Worm (Caenorhabditis elegans): ENCODE results near the gene copb-2.

copb-2 gene

ce11 chrIV:9440880-9441336 is 18.6 kb upstream of the copb-2 start, which contains the start of gene idh-1 (continued):
- no peak for TF ChIP-seq ZK546.5 (tag; optimal IDR thresholded peaks at IDR 0.05)

ce11 chrIV:9441391-9441790 is 18.1 kb upstream of the copb-2 start:
- TF ChIP-seq pha-4 (tag; optimal IDR thresholded peaks at IDR 0.05), result peak; percentile 20
- TF ChIP-seq lsy-12 (tag; optimal IDR thresholded peaks at IDR 0.05), result no peak
- no peak for TF ChIP-seq unc-39 (tag; optimal IDR thresholded peaks at IDR 0.05)
- peak; percentile 28 for TF ChIP-seq pqm-1 (tag; optimal IDR thresholded peaks at IDR 0.05)
- peak; percentile 79 for TF ChIP-seq elt-2 (tag; optimal IDR thresholded peaks at IDR 0.05)

- peak; percentile 23 for TF ChIP-seq nfya-1 (tag; optimal IDR thresholded peaks at IDR 0.05; ENCODE audit: insufficient read depth)
- no peak for TF ChIP-seq R02D3.7 (tag; optimal IDR thresholded peaks at IDR 0.05)
- no peak for TF ChIP-seq aly-2 (tag; optimal IDR thresholded peaks at IDR 0.05)
- TF ChIP-seq nhr-77 (tag; optimal IDR thresholded peaks at IDR 0.05), result no peak
- no peak for TF ChIP-seq unc-39 (tag; optimal IDR thresholded peaks at IDR 0.05)
- TF ChIP-seq pha-4 (tag; optimal IDR thresholded peaks at IDR 0.05), result peak; percentile 99
- no peak for TF ChIP-seq lin-15B (tag; optimal IDR thresholded peaks at IDR 0.05)
- TF ChIP-seq elt-2 (tag; optimal IDR thresholded peaks at IDR 0.05), result peak; percentile 97
- no peak for TF ChIP-seq fkh-10 (GFP tag; optimal IDR thresholded peaks at IDR 0.05)
- no peak for TF ChIP-seq egl-5 (tag; optimal IDR thresholded peaks at IDR 0.05)
- no peak for TF ChIP-seq daf-12 (tag; optimal IDR thresholded peaks at IDR 0.05)
- no peak for TF ChIP-seq nhr-76 (tag; optimal IDR thresholded peaks at IDR 0.05)
- no peak for TF ChIP-seq nhr-12 (tag; optimal IDR thresholded peaks at IDR 0.05)
- TF ChIP-seq fos-1 (tag; optimal IDR thresholded peaks at IDR 0.05), result peak; percentile 58
- no peak for TF ChIP-seq nhr-28 (tag; optimal IDR thresholded peaks at IDR 0.05)
- TF ChIP-seq nhr-11 (tag; optimal IDR thresholded peaks at IDR 0.05), result no peak
- peak; percentile 30 for TF ChIP-seq ztf-4 (tag; optimal IDR thresholded peaks at IDR 0.05)
- no peak for TF ChIP-seq lin-39 (tag; optimal IDR thresholded peaks at IDR 0.05)
- TF ChIP-seq snpc-4 (tag; optimal IDR thresholded peaks at IDR 0.05), result peak; percentile 13
- TF ChIP-seq nhr-67 (tag; optimal IDR thresholded peaks at IDR 0.05), result no peak
- no peak for TF ChIP-seq ceh-16 (tag; optimal IDR thresholded peaks at IDR 0.05)
- peak; percentile 53 for TF ChIP-seq nhr-43 (tag; optimal IDR thresholded peaks at IDR 0.05; ENCODE audit: poor library complexity, severe bottlenecking)
- TF ChIP-seq ZK546.5 (tag; optimal IDR thresholded peaks at IDR 0.05), result no peak
- TF ChIP-seq ceh-82 (tag; optimal IDR thresholded peaks at IDR 0.05), result no peak
- TF ChIP-seq elt-1 (tag; optimal IDR thresholded peaks at IDR 0.05), result peak; percentile 71
- TF ChIP-seq ceh-28 (tag; optimal IDR thresholded peaks at IDR 0.05), result no peak
- no peak for TF ChIP-seq unc-62 (GFP tag; optimal IDR thresholded peaks at IDR 0.05)
- no peak for TF ChIP-seq nhr-237 (tag; optimal IDR thresholded peaks at IDR 0.05)
- TF ChIP-seq hmg-11 (tag; optimal IDR thresholded peaks at IDR 0.05), result no peak
- TF ChIP-seq mdl-1 (tag; optimal IDR thresholded peaks at IDR 0.05), result peak; percentile 35
- peak; percentile 9 for TF ChIP-seq tbx-2 (tag; optimal IDR thresholded peaks at IDR 0.05)
- TF ChIP-seq mml-1 (tag; optimal IDR thresholded peaks at IDR 0.05), result no peak
- TF ChIP-seq ztf-11 (tag; optimal IDR thresholded peaks at IDR 0.05), result no peak
- TF ChIP-seq nhr-25 (tag; optimal IDR thresholded peaks at IDR 0.05), result peak; percentile 88
- peak; percentile 67 for TF ChIP-seq lsy-12 (tag; optimal IDR thresholded peaks at IDR 0.05)
- no peak for TF ChIP-seq eor-1 (tag; optimal IDR thresholded peaks at IDR 0.05)
- no peak for TF ChIP-seq egl-27 (tag; optimal IDR thresholded peaks at IDR 0.05)
- TF ChIP-seq skn-1 (tag; optimal IDR thresholded peaks at IDR 0.05), result peak; percentile 86
- no peak for TF ChIP-seq fkh-2 (tag; optimal IDR thresholded peaks at IDR 0.05)
- TF ChIP-seq ama-1 (optimal IDR thresholded peaks at IDR 0.05), result no peak
- no peak for TF ChIP-seq sea-2 (GFP tag; optimal IDR thresholded peaks at IDR 0.05)
- TF ChIP-seq elt-3 (tag; optimal IDR thresholded peaks at IDR 0.05), result peak in 2 of 3 experiments; percentile 22 to 50
- no peak for TF ChIP-seq ceh-9 (tag; optimal IDR thresholded peaks at IDR 0.05)
- peak; percentile 64 for TF ChIP-seq jun-1 (tag; optimal IDR thresholded peaks at IDR 0.05)
- TF ChIP-seq pqm-1 (tag; optimal IDR thresholded peaks at IDR 0.05), result peak; percentile 96
- peak; percentile 88 for TF ChIP-seq nhr-23 (tag; optimal IDR thresholded peaks at IDR 0.05)
- TF ChIP-seq zag-1 (tag; optimal IDR thresholded peaks at IDR 0.05), result no peak
Measured at ce11 chrIV:9442106-9442532, 17.4 kb upstream of the copb-2 start.
